Fruit fly (Drosophila melanogaster): ENCODE results near the gene Nnf1b.

The Nnf1b gene

DNA sequence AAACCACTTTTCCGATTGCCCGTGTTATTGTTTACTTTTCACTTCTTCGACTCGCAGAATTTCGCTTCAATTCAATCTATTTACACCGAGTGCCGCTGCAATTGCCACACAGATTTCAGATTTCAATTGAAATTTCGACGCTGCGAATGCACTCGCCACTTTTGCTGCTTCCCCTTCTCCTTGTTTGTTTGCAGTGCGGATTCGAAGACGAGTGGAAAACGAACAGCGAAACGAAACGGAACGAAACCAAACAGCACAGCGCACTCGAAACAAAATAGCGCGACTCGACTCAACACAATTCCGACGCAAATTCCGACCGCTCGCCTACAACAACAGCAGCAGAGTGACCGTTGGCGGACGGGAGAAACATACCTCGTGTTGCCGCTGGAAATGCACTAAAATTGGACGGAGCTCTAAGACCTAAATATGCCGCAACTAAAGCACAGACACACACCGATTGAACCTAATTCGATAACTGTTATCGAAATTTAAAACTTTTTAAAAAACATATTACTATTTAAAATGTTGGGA is 40.4 kb downstream of the Nnf1b start, which contains the start of gene drongo (continued):
- TF ChIP-seq CG6791 (GFP tag; IDR thresholded peaks at IDR 0.05; ENCODE audit: partially characterized antibody) (peak; percentile 68), gt (GFP tag; IDR thresholded peaks at IDR 0.05) (no peak), Sry-δ (GFP tag; optimal IDR thresholded peaks at IDR 0.05) (peak; percentile 61), al (GFP tag; IDR thresholded peaks at IDR 0.05) (0 out of 2 replicates have a peak, but pooled peaks have one; percentile 17), Six4 (GFP tag; optimal IDR thresholded peaks at IDR 0.05) (no peak), h (optimal IDR thresholded peaks at IDR 0.05) (no peak), Eip74EF (GFP tag; optimal IDR thresholded peaks at IDR 0.05) (peak in 1 of 2 experiments; percentile 10), CG13123 (GFP tag; optimal IDR thresholded peaks at IDR 0.05) (no peak), ken (GFP tag; IDR thresholded peaks at IDR 0.05) (peak; percentile 59; the same call in 1 of the 3 replicates), BEAF-32 (GFP tag; optimal IDR thresholded peaks at IDR 0.05) (peak; percentile 62), HLH3B (GFP tag; IDR thresholded peaks at IDR 0.05) (no peak; the same call in 1 of the 2 replicates), Dbx (GFP tag; IDR thresholded peaks at IDR 0.05) (peak; percentile 48; the same call in 2 of the 3 replicates), dm (GFP tag; optimal IDR thresholded peaks at IDR 0.05) (peak; percentile 14), aop (GFP tag; IDR thresholded peaks at IDR 0.05) (no peak), CG34224 (GFP tag; IDR thresholded peaks at IDR 0.05; ENCODE audit: partially characterized antibody) (peak; percentile 31; the same call in 2 of the 3 replicates), dpn (GFP tag; optimal IDR thresholded peaks at IDR 0.05) (peak in 1 of 2 experiments; percentile 44), tna (GFP tag; IDR thresholded peaks at IDR 0.05; ENCODE audit: partially characterized antibody) (peak; percentile 50; the same call in 1 of the 2 replicates), CG7786 (GFP tag; optimal IDR thresholded peaks at IDR 0.05) (no peak), Rfx (GFP tag; IDR thresholded peaks at IDR 0.05) (peak; percentile 64), CG18599 (GFP tag; optimal IDR thresholded peaks at IDR 0.05) (peak; percentile 24), Rx (GFP tag; IDR thresholded peaks at IDR 0.05) (no peak), CG12299 (tag; optimal IDR thresholded peaks at IDR 0.05) (peak; percentile 52), Sry-β (GFP tag; optimal IDR thresholded peaks at IDR 0.05) (peak; percentile 7), CG4360 (GFP tag; IDR thresholded peaks at IDR 0.05) (peak; percentile 99), Gsc (GFP tag; IDR thresholded peaks at IDR 0.05) (no peak), nom (GFP tag; optimal IDR thresholded peaks at IDR 0.05) (peak; percentile 76), CG3281 (GFP tag; optimal IDR thresholded peaks at IDR 0.05) (peak; percentile 41), Neu2 (GFP tag; optimal IDR thresholded peaks at IDR 0.05; ENCODE audit: borderline replicate concordance) (no peak), trem (tag; optimal IDR thresholded peaks at IDR 0.05) (peak; percentile 64), CG32532 (GFP tag; IDR thresholded peaks at IDR 0.05) (no peak), CG10366 (GFP tag; IDR thresholded peaks at IDR 0.05) (no peak), ind (GFP tag; optimal IDR thresholded peaks at IDR 0.05) (no peak), CG18011 (GFP tag; optimal IDR thresholded peaks at IDR 0.05) (no peak), unpg (GFP tag; optimal IDR thresholded peaks at IDR 0.05) (no peak), Ets97D (GFP tag; optimal IDR thresholded peaks at IDR 0.05) (peak; percentile 66), B-H1 (GFP tag; IDR thresholded peaks at IDR 0.05) (no peak), CG6813 (GFP tag; optimal IDR thresholded peaks at IDR 0.05) (no peak), CG17612 (GFP tag; IDR thresholded peaks at IDR 0.05) (no peak), Deaf1 (tag; optimal IDR thresholded peaks at IDR 0.05) (peak; percentile 82), crp (GFP tag; optimal IDR thresholded peaks at IDR 0.05) (no peak), CG6175 (GFP tag; IDR thresholded peaks at IDR 0.05) (no peak), psq (GFP tag; optimal IDR thresholded peaks at IDR 0.05) (peak; percentile 34), CG14860 (GFP tag; IDR thresholded peaks at IDR 0.05; ENCODE audit: partially characterized antibody) (0 out of 3 replicates have a peak, but pooled peaks have one; percentile 48), bcd (GFP tag; optimal IDR thresholded peaks at IDR 0.05) (peak; percentile 7), kah (GFP tag; optimal IDR thresholded peaks at IDR 0.05) (peak; percentile 83), ttk (GFP tag; IDR thresholded peaks at IDR 0.05) (no peak), ap (GFP tag; IDR thresholded peaks at IDR 0.05) (no peak), crc (GFP tag; optimal IDR thresholded peaks at IDR 0.05) (no peak), CG31388 (GFP tag; optimal IDR thresholded peaks at IDR 0.05) (no peak), Poxn (GFP tag; IDR thresholded peaks at IDR 0.05) (no peak)

Measured in whole organism, embryonic.